Worm (Caenorhabditis elegans): ENCODE results near the gene pgp-13.

The pgp-13 gene

DNA sequence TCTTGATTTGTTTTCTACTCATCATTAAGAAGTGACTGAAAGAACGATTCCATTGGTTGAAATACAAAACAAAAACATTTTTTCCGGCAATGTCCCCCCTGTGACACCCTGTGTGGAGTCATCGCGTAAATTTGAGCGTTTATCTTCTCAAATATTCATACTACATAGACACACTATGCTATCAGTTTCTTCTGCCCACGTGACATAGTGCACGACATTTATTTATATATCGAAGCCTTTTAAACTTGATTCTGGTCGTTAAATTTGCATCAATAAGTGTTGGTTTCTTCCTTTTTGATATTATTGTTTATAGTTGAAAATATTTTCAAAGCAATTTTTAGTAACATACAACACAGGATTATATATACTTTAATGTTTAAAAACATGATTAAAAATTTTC is 20.5 kb downstream of the pgp-13 start:
- TF ChIP-seq med-1 (GFP tag; optimal IDR thresholded peaks at IDR 0.05; ENCODE audit: insufficient read depth) (no peak), ztf-23 (GFP tag; IDR thresholded peaks at IDR 0.05) (no peak), ref-1 (GFP tag; conservative IDR thresholded peaks at IDR 0.05) (no peak), flt-1 (GFP tag; IDR thresholded peaks at IDR 0.05) (no peak)

ce11 chrX:12759642-12760041 is 21.1 kb downstream of the pgp-13 start:
- no peak for TF ChIP-seq cog-1 (tag; optimal IDR thresholded peaks at IDR 0.05)
- TF ChIP-seq T22C8.4 (GFP tag; IDR thresholded peaks at IDR 0.05) = no peak

- TF ChIP-seq tab-1 (GFP tag; IDR thresholded peaks at IDR 0.05) = no peak
- no peak for TF ChIP-seq cog-1 (tag; optimal IDR thresholded peaks at IDR 0.05)
- TF ChIP-seq flt-1 (GFP tag; IDR thresholded peaks at IDR 0.05) = no peak
- no peak for TF ChIP-seq ref-1 (GFP tag; conservative IDR thresholded peaks at IDR 0.05)
- TF ChIP-seq ztf-23 (GFP tag; IDR thresholded peaks at IDR 0.05) = no peak
- no peak for TF ChIP-seq klf-2 (GFP tag; conservative IDR thresholded peaks at IDR 0.05)
- TF ChIP-seq ztf-29 (GFP tag; IDR thresholded peaks at IDR 0.05) = no peak
- no peak for TF ChIP-seq med-1 (GFP tag; optimal IDR thresholded peaks at IDR 0.05; ENCODE audit: insufficient read depth)
- TF ChIP-seq T22C8.4 (GFP tag; IDR thresholded peaks at IDR 0.05) = no peak
These were observed 22.8 kb downstream of the pgp-13 start for ce11 chrX:12761295-12761775.

DNA sequence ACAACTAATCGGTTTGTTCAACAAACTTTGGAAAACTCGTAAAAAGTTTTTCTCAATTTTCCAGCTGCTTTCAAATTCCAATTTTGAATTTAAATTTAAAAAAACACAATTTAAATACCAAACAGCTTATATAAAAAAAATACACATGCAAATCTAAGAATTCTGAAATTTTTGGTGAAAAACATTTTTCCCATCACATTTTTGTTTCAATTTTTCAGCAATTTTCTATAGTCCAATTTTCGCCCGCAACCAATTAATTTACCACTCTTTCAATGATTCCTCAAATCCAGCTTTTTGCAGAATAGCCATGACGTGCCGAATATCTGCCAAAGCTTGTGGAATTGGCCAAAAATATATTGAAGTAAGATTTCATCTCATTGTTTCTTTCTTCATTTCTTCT is 23.2 kb downstream of the pgp-13 start, which contains the start of gene cept-1:
cept-1 (plus strand) TSS at position 301 of the 400 bp plus-strand sequence.
- TF ChIP-seq cog-1 (tag; optimal IDR thresholded peaks at IDR 0.05) (no peak), ref-1 (GFP tag; conservative IDR thresholded peaks at IDR 0.05) (no peak), med-1 (GFP tag; optimal IDR thresholded peaks at IDR 0.05; ENCODE audit: insufficient read depth) (no peak), flt-1 (GFP tag; IDR thresholded peaks at IDR 0.05) (no peak), ztf-29 (GFP tag; IDR thresholded peaks at IDR 0.05) (no peak), tab-1 (GFP tag; IDR thresholded peaks at IDR 0.05) (no peak), T22C8.4 (GFP tag; IDR thresholded peaks at IDR 0.05) (no peak), klf-2 (GFP tag; conservative IDR thresholded peaks at IDR 0.05) (no peak), ztf-23 (GFP tag; IDR thresholded peaks at IDR 0.05) (no peak)

DNA sequence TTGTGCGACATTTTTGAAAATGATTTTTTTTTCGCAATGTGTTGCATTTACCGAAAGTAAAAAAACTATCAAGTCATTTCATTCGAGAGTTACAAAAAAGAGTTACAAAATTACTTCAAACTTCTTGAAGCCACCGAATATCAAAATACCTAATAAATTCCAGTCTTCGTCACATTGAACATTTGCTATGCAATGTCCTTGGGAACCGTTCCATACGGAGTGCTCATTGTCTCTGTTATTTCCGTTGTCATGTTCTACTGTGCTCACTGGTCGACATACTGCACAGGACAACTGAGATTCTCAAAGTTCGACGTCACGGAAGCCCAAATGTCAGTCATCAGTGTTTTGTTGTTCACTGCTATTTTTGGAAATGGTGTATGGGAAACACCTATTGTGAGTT is 25.5 kb downstream of the pgp-13 start:
- TF ChIP-seq flt-1 (GFP tag; IDR thresholded peaks at IDR 0.05) (no peak), T22C8.4 (GFP tag; IDR thresholded peaks at IDR 0.05) (no peak), ref-1 (GFP tag; conservative IDR thresholded peaks at IDR 0.05) (no peak), tab-1 (GFP tag; IDR thresholded peaks at IDR 0.05) (no peak), med-1 (GFP tag; optimal IDR thresholded peaks at IDR 0.05; ENCODE audit: insufficient read depth) (no peak), cog-1 (tag; optimal IDR thresholded peaks at IDR 0.05) (no peak), ztf-23 (GFP tag; IDR thresholded peaks at IDR 0.05) (no peak), klf-2 (GFP tag; conservative IDR thresholded peaks at IDR 0.05) (no peak), ztf-29 (GFP tag; IDR thresholded peaks at IDR 0.05) (no peak)

- TF ChIP-seq cog-1 (tag; optimal IDR thresholded peaks at IDR 0.05) (no peak), ref-1 (GFP tag; conservative IDR thresholded peaks at IDR 0.05) (no peak), med-1 (GFP tag; optimal IDR thresholded peaks at IDR 0.05; ENCODE audit: insufficient read depth) (no peak), ztf-29 (GFP tag; IDR thresholded peaks at IDR 0.05) (no peak), ztf-23 (GFP tag; IDR thresholded peaks at IDR 0.05) (no peak), T22C8.4 (GFP tag; IDR thresholded peaks at IDR 0.05) (no peak), tab-1 (GFP tag; IDR thresholded peaks at IDR 0.05) (no peak)
These were observed 31.1 kb downstream of the pgp-13 start, which contains the start of gene ilc-17.1 for ce11 chrX:12769697-12770096. TSS of gene ilc-17.1 (minus strand) at chrX:12769797.

DNA sequence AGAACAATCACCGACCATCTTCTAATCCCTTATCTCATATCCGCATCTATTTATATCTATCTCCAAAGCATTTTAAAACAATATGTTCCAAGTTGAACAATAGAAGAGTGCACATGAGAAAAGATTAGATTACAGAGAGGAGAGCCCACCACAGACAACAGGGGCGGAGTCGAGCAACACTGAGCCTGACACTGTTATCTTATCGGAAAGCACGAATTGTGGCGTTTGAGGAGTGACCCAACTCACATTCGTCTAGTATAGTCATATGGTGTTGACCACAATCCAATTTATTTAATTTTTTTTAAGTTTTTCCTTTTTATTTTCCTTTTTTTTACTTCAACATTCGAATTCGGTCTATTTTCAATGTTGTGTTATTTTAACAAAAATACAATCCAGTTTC is 42.1 kb downstream of the pgp-13 start:
- TF ChIP-seq med-1 (GFP tag; optimal IDR thresholded peaks at IDR 0.05; ENCODE audit: insufficient read depth) (no peak), flt-1 (GFP tag; IDR thresholded peaks at IDR 0.05) (no peak), tab-1 (GFP tag; IDR thresholded peaks at IDR 0.05) (no peak), ztf-29 (GFP tag; IDR thresholded peaks at IDR 0.05) (no peak), T22C8.4 (GFP tag; IDR thresholded peaks at IDR 0.05) (no peak), cog-1 (tag; optimal IDR thresholded peaks at IDR 0.05) (no peak), ref-1 (GFP tag; conservative IDR thresholded peaks at IDR 0.05) (no peak), ztf-23 (GFP tag; IDR thresholded peaks at IDR 0.05) (no peak), klf-2 (GFP tag; conservative IDR thresholded peaks at IDR 0.05) (no peak)

- TF ChIP-seq med-1 (GFP tag; optimal IDR thresholded peaks at IDR 0.05; ENCODE audit: insufficient read depth) = no peak
- TF ChIP-seq klf-2 (GFP tag; conservative IDR thresholded peaks at IDR 0.05) = no peak
- no peak for TF ChIP-seq ztf-29 (GFP tag; IDR thresholded peaks at IDR 0.05)
- no peak for TF ChIP-seq cog-1 (tag; optimal IDR thresholded peaks at IDR 0.05)
- TF ChIP-seq ref-1 (GFP tag; conservative IDR thresholded peaks at IDR 0.05) = no peak
- no peak for TF ChIP-seq ztf-23 (GFP tag; IDR thresholded peaks at IDR 0.05)
- no peak for TF ChIP-seq flt-1 (GFP tag; IDR thresholded peaks at IDR 0.05)
These were observed 43.3 kb downstream of the pgp-13 start, which contains the start of gene alh-13 for ce11 chrX:12781712-12782444. TSS of gene alh-13 (plus strand) at chrX:12782394.

- TF ChIP-seq tab-1 (GFP tag; IDR thresholded peaks at IDR 0.05) = no peak
- TF ChIP-seq klf-2 (GFP tag; conservative IDR thresholded peaks at IDR 0.05) = no peak
- TF ChIP-seq ztf-23 (GFP tag; IDR thresholded peaks at IDR 0.05) = no peak
- no peak for TF ChIP-seq T22C8.4 (GFP tag; IDR thresholded peaks at IDR 0.05)
These were observed 49.1 kb downstream of the pgp-13 start, which contains the start of gene str-124 for ce11 chrX:12787624-12788023. TSS of gene str-124 (plus strand) at chrX:12787924.

DNA sequence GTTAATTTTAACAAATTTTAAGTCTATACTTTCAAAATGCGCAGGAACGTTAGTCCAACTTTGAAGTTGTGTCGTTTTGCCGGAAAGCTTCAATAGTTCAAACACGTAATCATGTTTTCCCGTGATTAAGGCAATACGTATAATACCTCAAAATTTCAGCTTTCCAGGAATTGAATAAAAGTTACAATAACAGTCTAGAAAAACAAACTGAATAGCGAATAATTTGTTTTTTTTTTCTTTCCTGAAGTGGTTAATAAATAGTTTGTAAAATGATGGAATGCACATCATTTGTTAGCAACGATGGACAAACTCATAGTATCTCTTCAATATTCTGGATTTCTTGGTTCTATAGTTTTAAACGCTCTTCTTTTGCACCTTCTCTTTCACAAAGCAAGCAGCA is 51.5 kb downstream of the pgp-13 start, which contains the start of gene str-123:
str-123 (plus strand) TSS at position 301 of the 400 bp plus-strand sequence.
- TF ChIP-seq T22C8.4 (GFP tag; IDR thresholded peaks at IDR 0.05) (no peak), ref-1 (GFP tag; conservative IDR thresholded peaks at IDR 0.05) (no peak), cog-1 (tag; optimal IDR thresholded peaks at IDR 0.05) (no peak), tab-1 (GFP tag; IDR thresholded peaks at IDR 0.05) (no peak), ztf-23 (GFP tag; IDR thresholded peaks at IDR 0.05) (no peak), med-1 (GFP tag; optimal IDR thresholded peaks at IDR 0.05; ENCODE audit: insufficient read depth) (no peak), ztf-29 (GFP tag; IDR thresholded peaks at IDR 0.05) (no peak)
